Fruit fly (Drosophila melanogaster) whole organism, adult: ENCODE results near the gene CG6770.
A peak's percentile ranks its signal among the peaks of the same experiment; 100 is the strongest.

Experiments used
- CG11617 ChIP-seq: fragments of 200-800 bp; sonication (Bioruptor generic); optimal IDR thresholded peaks from 2 replicates; lab custom pipeline; 2017; ENCODE audit warnings: mild to moderate bottlenecking, missing biosample characterization, missing genetic modification reagents, missing genetic modification characterization
- CG12768 ChIP-seq: fragments of 200-800 bp; sonication (Bioruptor generic); optimal IDR thresholded peaks from 2 replicates; lab custom pipeline; 2017; ENCODE audit warnings: missing biosample characterization, missing genetic modification characterization, mild to moderate bottlenecking, moderate library complexity, missing genetic modification reagents
- CG14711 ChIP-seq: fragments of 200-800 bp; sonication (Bioruptor generic); optimal IDR thresholded peaks from 2 replicates; lab custom pipeline; 2018; ENCODE audit warnings: missing biosample characterization, mild to moderate bottlenecking, missing genetic modification characterization, moderate library complexity
- CG1620 ChIP-seq: fragments of 200-800 bp; sonication (Bioruptor generic); optimal IDR thresholded peaks from 2 replicates; lab custom pipeline; 2016; ENCODE audit warnings: missing biosample characterization, missing genetic modification characterization
- CG33017 ChIP-seq: fragments of 200-800 bp; sonication (Bioruptor generic); optimal IDR thresholded peaks from 2 replicates; lab custom pipeline; 2018; ENCODE audit warnings: missing biosample characterization, mild to moderate bottlenecking, missing genetic modification characterization, moderate library complexity
- CG5204 ChIP-seq: fragments of 200-800 bp; sonication (Bioruptor generic); optimal IDR thresholded peaks from 2 replicates; lab custom pipeline; 2016; ENCODE audit warnings: missing biosample characterization, missing genetic modification characterization
- CG7045 ChIP-seq: fragments of 200-800 bp; sonication (Bioruptor generic); optimal IDR thresholded peaks from 2 replicates; lab custom pipeline; 2017; ENCODE audit warnings: missing biosample characterization, mild to moderate bottlenecking, missing genetic modification characterization
- CG7101 ChIP-seq: fragments of 200-800 bp; sonication (Bioruptor generic); optimal IDR thresholded peaks from 2 replicates; lab custom pipeline; 2018; ENCODE audit warnings: missing biosample characterization, mild to moderate bottlenecking, missing genetic modification characterization, moderate library complexity
- Clk ChIP-seq: fragments of 200-800 bp; sonication (Bioruptor generic); optimal IDR thresholded peaks from 2 replicates; lab custom pipeline; 2017; ENCODE audit warnings: missing biosample characterization, missing genetic modification characterization
- Crg-1 ChIP-seq: fragments of 200-800 bp; sonication (Bioruptor generic); optimal IDR thresholded peaks from 2 replicates; lab custom pipeline; 2016; ENCODE audit warnings: missing biosample characterization, missing genetic modification characterization
- Hr96 ChIP-seq: fragments of 200-800 bp; sonication (Bioruptor generic); optimal IDR thresholded peaks from 2 replicates; lab custom pipeline; 2016; ENCODE audit warnings: missing biosample characterization, missing genetic modification characterization
- Mnt ChIP-seq: fragments of 200-800 bp; sonication (Bioruptor generic); optimal IDR thresholded peaks from 2 replicates; lab custom pipeline; 2016; ENCODE audit warnings: missing biosample characterization, mild to moderate bottlenecking, missing genetic modification characterization
- bab1 ChIP-seq: fragments of 200-800 bp; sonication (Bioruptor generic); optimal IDR thresholded peaks from 3 replicates; lab custom pipeline; 2019; ENCODE audit warnings: missing biosample characterization, mild to moderate bottlenecking, missing genetic modification characterization, moderate library complexity
- cic ChIP-seq: fragments of 200-800 bp; sonication (Bioruptor generic); optimal IDR thresholded peaks from 2 replicates; lab custom pipeline; 2017; ENCODE audit warnings: missing biosample characterization, mild to moderate bottlenecking, missing genetic modification characterization, moderate library complexity
- cnc ChIP-seq, 2 experiments: fragments of >200 bp; optimal IDR thresholded peaks; 2 replicates each; lab custom pipeline; 2017
- kay ChIP-seq: fragments of 200-800 bp; sonication (Bioruptor generic); peaks from one replicate; lab custom pipeline; 2016; ENCODE audit warnings: missing biosample characterization, missing genetic modification characterization, borderline replicate concordance
- ovo ChIP-seq: fragments of 200-800 bp; sonication (Bioruptor generic); optimal IDR thresholded peaks from 2 replicates; lab custom pipeline; 2016; ENCODE audit warnings: missing biosample characterization, missing genetic modification characterization
- pad ChIP-seq: fragments of 200-800 bp; sonication (Bioruptor generic); optimal IDR thresholded peaks from 3 replicates; lab custom pipeline; 2017; ENCODE audit warnings: missing biosample characterization, missing genetic modification characterization, mild to moderate bottlenecking, moderate library complexity, missing genetic modification reagents
- tj ChIP-seq: fragments of 200-800 bp; sonication (Bioruptor generic); optimal IDR thresholded peaks from 3 replicates; lab custom pipeline; 2017; ENCODE audit warnings: missing biosample characterization, mild to moderate bottlenecking, missing genetic modification characterization, moderate library complexity
- toe ChIP-seq: fragments of 200-800 bp; sonication (Bioruptor generic); optimal IDR thresholded peaks from 2 replicates; lab custom pipeline; 2016; ENCODE audit warnings: missing biosample characterization, missing genetic modification characterization

The CG6770 gene

DNA sequence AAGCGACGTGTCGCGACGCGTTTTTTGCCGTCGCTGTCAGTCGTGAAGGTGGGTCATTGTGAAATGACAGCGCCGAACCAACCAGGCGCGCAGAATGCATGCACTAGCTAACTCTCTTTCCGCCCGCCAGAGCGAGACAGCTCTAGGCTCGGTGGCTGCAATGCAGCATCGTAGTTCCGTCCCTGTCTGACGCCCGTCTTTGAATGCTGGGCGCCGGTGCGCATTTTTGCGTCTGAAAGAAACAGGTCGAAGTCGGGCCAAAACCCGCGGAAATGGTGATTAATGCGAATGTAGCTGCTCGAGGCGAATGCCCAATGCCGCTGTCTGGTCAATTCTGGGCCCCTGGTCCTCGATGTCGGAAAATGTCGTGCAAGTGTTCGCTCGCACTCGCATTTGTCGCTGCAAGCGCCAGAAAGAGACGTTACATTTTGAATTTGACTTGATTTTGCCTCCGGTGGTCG lies 38.6 kb downstream of the CG6770 start:
- TF ChIP-seq Mnt (GFP tag; lab: Kevin White, UChicago) (peak; percentile 91), bab1 (GFP tag; lab: Kevin White, UChicago) (peak; percentile 92), CG5204 (GFP tag; lab: Kevin White, UChicago) (peak; percentile 11), CG7101 (tag; lab: Kevin White, UChicago) (peak; percentile 48), toe (GFP tag; lab: Kevin White, UChicago) (peak; percentile 73), pad (peak; percentile 78), kay (GFP tag; lab: Kevin White, UChicago) (peak; percentile 95), ovo (GFP tag; lab: Kevin White, UChicago) (peak; percentile 88), CG14711 (peak; percentile 55), CG7045 (peak; percentile 70), CG33017 (peak; percentile 63), CG11617 (peak; percentile 69), Crg-1 (GFP tag; lab: Kevin White, UChicago) (peak; percentile 21), cnc (optimal IDR thresholded peaks at IDR 0.05; lab: Kevin White, UChicago) (no peak), tj (peak; percentile 67), Clk (GFP tag; lab: Kevin White, UChicago) (peak; percentile 81), cic (GFP tag; lab: Kevin White, UChicago) (peak; percentile 97), CG12768 (GFP tag; lab: Kevin White, UChicago) (peak; percentile 91), CG1620 (GFP tag; lab: Kevin White, UChicago) (peak; percentile 57), Hr96 (GFP tag; lab: Kevin White, UChicago) (peak; percentile 87)

DNA sequence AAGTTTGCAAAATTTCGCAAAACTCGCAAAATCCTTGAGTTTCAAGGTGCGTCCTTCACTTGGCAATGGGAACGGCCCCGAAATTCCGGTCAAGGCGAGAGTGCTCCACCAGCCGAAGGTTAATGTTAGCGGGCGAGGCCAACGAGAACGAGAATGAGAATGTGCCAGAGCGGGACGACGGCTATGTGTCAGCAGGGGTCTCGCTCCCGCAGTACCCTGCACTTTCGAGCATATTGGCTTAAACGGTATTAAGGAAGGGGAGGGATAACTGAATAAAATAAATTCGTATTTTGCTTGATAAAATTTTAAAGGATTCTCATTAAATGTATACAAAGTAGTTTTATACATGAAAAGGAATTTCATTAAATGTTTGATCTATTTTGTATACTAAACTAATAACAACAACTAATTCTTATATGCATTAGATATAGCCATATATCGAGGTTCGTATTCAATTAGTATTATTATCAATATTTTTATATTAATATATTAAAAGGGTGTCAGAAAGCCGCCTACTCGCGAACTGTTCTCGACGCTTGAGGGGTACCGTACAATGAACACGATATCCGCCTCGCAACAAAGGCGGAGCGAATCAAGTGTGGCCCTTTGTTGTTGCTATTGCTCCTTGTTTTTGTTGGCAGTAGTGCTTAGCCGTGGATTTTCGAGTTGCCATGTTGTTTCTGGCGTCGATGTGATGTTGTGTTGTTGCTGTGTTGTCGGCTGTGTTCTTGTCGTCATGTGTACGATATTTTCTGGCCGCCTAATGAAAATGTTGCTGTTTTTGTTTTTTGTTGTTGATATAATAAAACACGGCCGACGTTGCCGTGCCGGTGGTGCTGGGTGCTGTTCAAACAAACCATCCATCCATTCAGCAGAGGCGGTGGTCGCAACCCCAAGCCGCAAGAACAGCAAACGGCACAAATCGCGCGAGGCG lies 39.3 kb downstream of the CG6770 start:
- TF ChIP-seq kay (GFP tag; lab: Kevin White, UChicago) = peak; percentile 93
- TF ChIP-seq CG7045 = peak; percentile 87
- peak; percentile 72 for TF ChIP-seq CG5204 (GFP tag; lab: Kevin White, UChicago)
- no peak for TF ChIP-seq cnc (optimal IDR thresholded peaks at IDR 0.05; lab: Kevin White, UChicago)
- TF ChIP-seq toe (GFP tag; lab: Kevin White, UChicago) = peak; percentile 79
- no peak for TF ChIP-seq Mnt (GFP tag; lab: Kevin White, UChicago)
- peak; percentile 80 for TF ChIP-seq bab1 (GFP tag; lab: Kevin White, UChicago)
- peak; percentile 86 for TF ChIP-seq CG7101 (tag; lab: Kevin White, UChicago)
- peak; percentile 62 for TF ChIP-seq Hr96 (GFP tag; lab: Kevin White, UChicago)
- peak; percentile 69 for TF ChIP-seq Crg-1 (GFP tag; lab: Kevin White, UChicago)
- TF ChIP-seq cic (GFP tag; lab: Kevin White, UChicago) = no peak
- TF ChIP-seq CG1620 (GFP tag; lab: Kevin White, UChicago) = peak; percentile 53
- peak; percentile 68 for TF ChIP-seq ovo (GFP tag; lab: Kevin White, UChicago)
- peak; percentile 41 for TF ChIP-seq Clk (GFP tag; lab: Kevin White, UChicago)
- peak; percentile 98 for TF ChIP-seq pad
- TF ChIP-seq CG12768 (GFP tag; lab: Kevin White, UChicago) = peak; percentile 72
- peak; percentile 94 for TF ChIP-seq CG33017
- peak; percentile 63 for TF ChIP-seq tj
- TF ChIP-seq CG11617 = peak; percentile 90
- TF ChIP-seq CG14711 = peak; percentile 77

- TF ChIP-seq ovo (GFP tag; lab: Kevin White, UChicago) = peak; percentile 60
- no peak for TF ChIP-seq Mnt (GFP tag; lab: Kevin White, UChicago)
- TF ChIP-seq tj = peak; percentile 11
- TF ChIP-seq CG12768 (GFP tag; lab: Kevin White, UChicago) = peak; percentile 67
- no peak for TF ChIP-seq Clk (GFP tag; lab: Kevin White, UChicago)
- TF ChIP-seq Crg-1 (GFP tag; lab: Kevin White, UChicago) = peak; percentile 35
- no peak for TF ChIP-seq bab1 (GFP tag; lab: Kevin White, UChicago)
- no peak for TF ChIP-seq CG7101 (tag; lab: Kevin White, UChicago)
- peak; percentile 93 for TF ChIP-seq pad
- no peak for TF ChIP-seq CG11617
- TF ChIP-seq cic (GFP tag; lab: Kevin White, UChicago) = peak; percentile 6
- no peak for TF ChIP-seq Hr96 (GFP tag; lab: Kevin White, UChicago)
Observed at dm6 chr2L:12005436-12006396, 40.2 kb downstream of the CG6770 start.

DNA sequence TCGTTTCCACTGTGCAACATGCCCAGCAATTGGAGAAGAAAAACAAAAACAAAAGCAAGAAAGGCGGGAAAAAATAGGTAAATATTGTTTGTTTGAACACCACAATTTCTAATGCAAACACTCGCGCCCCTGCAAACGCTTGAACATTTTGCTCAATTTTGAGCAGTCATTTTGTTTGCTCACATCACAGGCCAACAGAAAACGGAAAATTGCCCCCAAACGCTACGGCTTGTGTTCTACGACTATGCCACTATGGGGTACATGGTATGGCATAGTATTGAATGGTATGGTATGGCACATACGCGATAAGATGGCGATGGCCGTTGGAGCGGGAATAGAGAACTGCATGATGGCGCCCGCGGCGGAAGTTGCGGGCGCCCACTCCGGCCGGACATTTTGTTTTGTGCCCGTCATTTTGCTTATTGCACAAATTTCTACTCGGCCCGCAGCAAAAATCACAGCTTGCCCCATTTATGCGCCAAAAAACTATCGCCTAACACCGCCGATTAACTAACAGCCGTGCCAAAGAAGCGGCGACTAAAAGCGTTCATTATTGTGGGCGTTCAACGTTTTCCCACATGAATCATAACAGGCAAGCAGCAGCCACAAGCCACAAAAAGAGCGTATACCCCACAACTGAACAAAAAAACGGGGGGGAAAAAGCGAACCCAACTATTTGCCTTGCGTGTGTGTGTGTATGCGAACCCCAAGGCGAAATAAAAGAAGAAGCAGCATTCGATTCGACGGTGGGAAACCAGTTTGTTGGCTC lies 41.5 kb downstream of the CG6770 start:
- TF ChIP-seq kay (GFP tag; lab: Kevin White, UChicago) (peak; percentile 94), CG1620 (GFP tag; lab: Kevin White, UChicago) (no peak), CG7101 (tag; lab: Kevin White, UChicago) (peak; percentile 15), bab1 (GFP tag; lab: Kevin White, UChicago) (no peak), toe (GFP tag; lab: Kevin White, UChicago) (peak; percentile 37), Mnt (GFP tag; lab: Kevin White, UChicago) (no peak), CG11617 (no peak), Clk (GFP tag; lab: Kevin White, UChicago) (no peak), ovo (GFP tag; lab: Kevin White, UChicago) (no peak), CG7045 (no peak), Hr96 (GFP tag; lab: Kevin White, UChicago) (no peak), CG12768 (GFP tag; lab: Kevin White, UChicago) (no peak), tj (no peak), cic (GFP tag; lab: Kevin White, UChicago) (no peak), cnc (optimal IDR thresholded peaks at IDR 0.05; lab: Kevin White, UChicago) (peak in 1 of 2 experiments; percentile 15), CG14711 (peak; percentile 19), CG33017 (peak; percentile 58), pad (no peak), Crg-1 (GFP tag; lab: Kevin White, UChicago) (no peak), CG5204 (GFP tag; lab: Kevin White, UChicago) (peak; percentile 48)
